Worm (Caenorhabditis elegans) whole organism, dauer: ENCODE data around the gene pals-22.
"Not testable (repeated sequence)": the region's sequence is repeated elsewhere in the genome, so short reads cannot be mapped to it uniquely, and the experiment has no call there.

ENCODE experiments used
- unc-62 ChIP-seq: sonication (generic microtip); optimal IDR thresholded peaks from 2 replicates; lab custom pipeline; 2017; ENCODE audit warnings: missing biosample characterization, missing genetic modification reagents, missing genetic modification characterization

Gene pals-22

ce11 chrIII:132118-132517 lies at the start of gene pals-22:
Gene pals-22, plus strand, starts transcription at chrIII:132418.
- no peak for TF ChIP-seq unc-62 (GFP tag; lab: Kevin White, UChicago)

- no peak for TF ChIP-seq unc-62 (GFP tag; lab: Kevin White, UChicago)
Measured at ce11 chrIII:84372-84771, 47.8 kb upstream of the pals-22 start.

- TF ChIP-seq unc-62 (GFP tag; lab: Kevin White, UChicago) = no peak
Measured at ce11 chrIII:86316-86715, 45.9 kb upstream of the pals-22 start, which contains the start of gene attf-3. Gene attf-3, minus strand, starts transcription at chrIII:86384.

- TF ChIP-seq unc-62 (GFP tag; lab: Kevin White, UChicago) = no peak
Measured at ce11 chrIII:87183-87582, 45.0 kb upstream of the pals-22 start, which contains the start of the genes F54C4.4 and mrpl-40. Gene F54C4.4, minus strand, starts transcription at chrIII:87381. Gene mrpl-40, plus strand, starts transcription at chrIII:87559.

ce11 chrIII:89155-89554 lies 43.1 kb upstream of the pals-22 start:
- no peak for TF ChIP-seq unc-62 (GFP tag; lab: Kevin White, UChicago)

ce11 chrIII:92247-92646 lies 40.0 kb upstream of the pals-22 start:
- TF ChIP-seq unc-62 (GFP tag; lab: Kevin White, UChicago) = no peak

- no peak for TF ChIP-seq unc-62 (GFP tag; lab: Kevin White, UChicago)
Measured at ce11 chrIII:94759-95330, 37.4 kb upstream of the pals-22 start, which contains the start of gene pat-4. Gene pat-4, minus strand, starts transcription at chrIII:94809.

ce11 chrIII:96196-96595 lies 36.0 kb upstream of the pals-22 start:
- TF ChIP-seq unc-62 (GFP tag; lab: Kevin White, UChicago) = no peak

ce11 chrIII:97018-97417 lies 35.2 kb upstream of the pals-22 start, which contains the start of gene C29F9.8:
Gene C29F9.8, minus strand, starts transcription at chrIII:97118.
- TF ChIP-seq unc-62 (GFP tag; lab: Kevin White, UChicago) = not testable (repeated sequence)

ce11 chrIII:98822-99221 lies 33.4 kb upstream of the pals-22 start, which contains the start of gene C29F9.9:
Gene C29F9.9, minus strand, starts transcription at chrIII:98922.
- TF ChIP-seq unc-62 (GFP tag; lab: Kevin White, UChicago) = not testable (repeated sequence)

- TF ChIP-seq unc-62 (GFP tag; lab: Kevin White, UChicago) = no peak
Measured at ce11 chrIII:114603-115002, 17.6 kb upstream of the pals-22 start, which contains the start of gene C29F9.6. Gene C29F9.6, plus strand, starts transcription at chrIII:114903.

ce11 chrIII:117210-117609 lies 15.0 kb upstream of the pals-22 start, which contains the start of gene C29F9.5:
Gene C29F9.5, plus strand, starts transcription at chrIII:117510.
- TF ChIP-seq unc-62 (GFP tag; lab: Kevin White, UChicago) = no peak

- no peak for TF ChIP-seq unc-62 (GFP tag; lab: Kevin White, UChicago)
Measured at ce11 chrIII:117857-118256, 14.4 kb upstream of the pals-22 start.

ce11 chrIII:120199-120598 lies 12.0 kb upstream of the pals-22 start, which contains the start of gene pals-24:
Gene pals-24, plus strand, starts transcription at chrIII:120435.
- TF ChIP-seq unc-62 (GFP tag; lab: Kevin White, UChicago) = no peak

ce11 chrIII:121983-122449 lies 10.2 kb upstream of the pals-22 start, which contains the start of gene C29F9.12:
Gene C29F9.12, minus strand, starts transcription at chrIII:122033.
- TF ChIP-seq unc-62 (GFP tag; lab: Kevin White, UChicago) = not testable (repeated sequence)

- TF ChIP-seq unc-62 (GFP tag; lab: Kevin White, UChicago) = no peak
Measured at ce11 chrIII:124478-124877, 7.7 kb upstream of the pals-22 start, which contains the start of gene pals-23. Gene pals-23, plus strand, starts transcription at chrIII:124778.

ce11 chrIII:130650-131049 lies 1.6 kb upstream of the pals-22 start, which contains the start of the genes nhr-280 and C29F9.2:
Gene nhr-280, minus strand, starts transcription at chrIII:130750.
Gene C29F9.2, plus strand, starts transcription at chrIII:130947.
- no peak for TF ChIP-seq unc-62 (GFP tag; lab: Kevin White, UChicago)
